Worm (Caenorhabditis elegans) whole organism, late embryonic: ENCODE data around the gene pqn-76.
A peak's percentile ranks its signal among the peaks of the same experiment; 100 is the strongest.

Experiments used
- C38D4.7 ChIP-seq: fragments of 200-800 bp; sonication (Bioruptor generic); optimal IDR thresholded peaks from 2 replicates; lab custom pipeline; 2018; ENCODE audit warnings: mild to moderate bottlenecking, missing genetic modification characterization, moderate library complexity, missing compliant biosample characterization
- K02D7.2 ChIP-seq: sonication (generic microtip); optimal IDR thresholded peaks from 2 replicates; lab custom pipeline; 2017; ENCODE audit warnings: mild to moderate bottlenecking, missing genetic modification characterization, missing compliant biosample characterization
- T23F11.4 ChIP-seq: fragments of 200-800 bp; sonication (Bioruptor generic); optimal IDR thresholded peaks from 2 replicates; lab custom pipeline; 2018; ENCODE audit warnings: mild to moderate bottlenecking, missing genetic modification characterization, missing compliant biosample characterization
- Y22D7AL.16 ChIP-seq: sonication (generic microtip); optimal IDR thresholded peaks from 2 replicates; lab custom pipeline; 2016; ENCODE audit warnings: missing genetic modification characterization, missing compliant biosample characterization
- ahr-1 ChIP-seq: sonication (generic microtip); optimal IDR thresholded peaks from 2 replicates; lab custom pipeline; 2016; ENCODE audit warnings: missing genetic modification characterization, missing compliant biosample characterization
- ama-1 ChIP-seq: fragments of 150-350 bp; optimal IDR thresholded peaks from 2 replicates; lab custom pipeline; 2014
- ceh-18 ChIP-seq: sonication (generic microtip); optimal IDR thresholded peaks from 2 replicates; lab custom pipeline; 2016; ENCODE audit warnings: missing genetic modification characterization, missing compliant biosample characterization
- ceh-22 ChIP-seq: sonication (generic microtip); optimal IDR thresholded peaks from 2 replicates; lab custom pipeline; 2017; ENCODE audit warnings: missing biosample characterization, missing genetic modification characterization
- ceh-31 ChIP-seq: sonication (generic microtip); optimal IDR thresholded peaks from 2 replicates; lab custom pipeline; 2016; ENCODE audit warnings: missing genetic modification characterization, missing compliant biosample characterization
- ceh-48 ChIP-seq: sonication (generic microtip); optimal IDR thresholded peaks from 2 replicates; lab custom pipeline; 2016; ENCODE audit warnings: missing genetic modification characterization, inconsistent platforms, missing compliant biosample characterization
- ceh-9 ChIP-seq: sonication (generic microtip); optimal IDR thresholded peaks from 2 replicates; lab custom pipeline; 2016; ENCODE audit warnings: mild to moderate bottlenecking, missing genetic modification characterization, inconsistent platforms, missing compliant biosample characterization
- che-1 ChIP-seq: sonication (generic microtip); optimal IDR thresholded peaks from 2 replicates; lab custom pipeline; 2016; ENCODE audit warnings: mild to moderate bottlenecking, missing genetic modification characterization, missing compliant biosample characterization
- dmd-4 ChIP-seq: sonication (generic microtip); optimal IDR thresholded peaks from 2 replicates; lab custom pipeline; 2016; ENCODE audit warnings: borderline replicate concordance, missing genetic modification characterization, missing compliant biosample characterization
- elt-2 ChIP-seq: sonication (generic microtip); optimal IDR thresholded peaks from 2 replicates; lab custom pipeline; 2016; ENCODE audit warnings: missing genetic modification reagents, missing genetic modification characterization, missing compliant biosample characterization
- ets-4 ChIP-seq: sonication (generic microtip); optimal IDR thresholded peaks from 2 replicates; lab custom pipeline; 2016; ENCODE audit warnings: missing genetic modification characterization, missing compliant biosample characterization
- fkh-10 ChIP-seq: fragments of 150-350 bp; optimal IDR thresholded peaks from 2 replicates; lab custom pipeline; 2014; ENCODE audit warnings: missing biosample characterization, missing genetic modification reagents, missing genetic modification characterization
- gmeb-2 ChIP-seq: sonication (generic microtip); optimal IDR thresholded peaks from 2 replicates; lab custom pipeline; 2016; ENCODE audit warnings: missing genetic modification characterization, inconsistent platforms, missing compliant biosample characterization
- hlh-13 ChIP-seq: fragments of 200-800 bp; sonication (Bioruptor generic); optimal IDR thresholded peaks from 2 replicates; lab custom pipeline; 2018; ENCODE audit warnings: mild to moderate bottlenecking, missing genetic modification characterization, missing compliant biosample characterization
- hlh-30 ChIP-seq: sonication (generic microtip); optimal IDR thresholded peaks from 2 replicates; lab custom pipeline; 2017; ENCODE audit warnings: antibody characterized with exemption, missing genetic modification characterization, missing compliant biosample characterization; ENCODE audit not compliant: insufficient read depth
- hlh-6 ChIP-seq: sonication (generic microtip); optimal IDR thresholded peaks from 2 replicates; lab custom pipeline; 2016; ENCODE audit warnings: missing genotype, missing genetic modification characterization, missing compliant biosample characterization
- hlh-8 ChIP-seq: sonication (generic microtip); optimal IDR thresholded peaks from 2 replicates; lab custom pipeline; 2016; ENCODE audit warnings: missing genotype, missing genetic modification characterization, missing compliant biosample characterization
- lim-6 ChIP-seq: sonication (generic microtip); optimal IDR thresholded peaks from 2 replicates; lab custom pipeline; 2016; ENCODE audit warnings: missing genetic modification characterization, missing compliant biosample characterization
- lin-11 ChIP-seq: fragments of 200-800 bp; sonication (Bioruptor generic); optimal IDR thresholded peaks from 2 replicates; lab custom pipeline; 2018; ENCODE audit warnings: mild to moderate bottlenecking, missing genetic modification characterization, missing compliant biosample characterization
- nfya-1 ChIP-seq: sonication (generic microtip); optimal IDR thresholded peaks from 2 replicates; lab custom pipeline; 2017; ENCODE audit warnings: missing genetic modification characterization, mild to moderate bottlenecking, missing compliant biosample characterization, antibody characterized with exemption, moderate library complexity
- nhr-232 ChIP-seq: sonication (generic microtip); optimal IDR thresholded peaks from 2 replicates; lab custom pipeline; 2016; ENCODE audit warnings: missing genetic modification characterization, missing compliant biosample characterization
- odd-2 ChIP-seq: sonication (generic microtip); optimal IDR thresholded peaks from 2 replicates; lab custom pipeline; 2017; ENCODE audit warnings: antibody characterized with exemption, mild to moderate bottlenecking, missing genetic modification characterization, missing compliant biosample characterization
- pag-3 ChIP-seq: sonication (generic microtip); optimal IDR thresholded peaks from 2 replicates; lab custom pipeline; 2016; ENCODE audit warnings: missing compliant biosample characterization, missing genetic modification characterization, borderline replicate concordance
- pax-1 ChIP-seq: fragments of 150-350 bp; optimal IDR thresholded peaks from 2 replicates; lab custom pipeline; 2014; ENCODE audit warnings: missing biosample characterization, missing genetic modification characterization
- pha-2 ChIP-seq: sonication (generic microtip); optimal IDR thresholded peaks from 2 replicates; lab custom pipeline; 2017; ENCODE audit warnings: mild to moderate bottlenecking, missing genetic modification characterization, missing compliant biosample characterization
- pha-4 ChIP-seq: fragments of 150-350 bp; optimal IDR thresholded peaks from 2 replicates; lab custom pipeline; 2018; ENCODE audit warnings: missing biosample characterization, missing genetic modification reagents, missing genetic modification characterization
- ref-2 ChIP-seq: sonication (generic microtip); optimal IDR thresholded peaks from 2 replicates; lab custom pipeline; 2016; ENCODE audit warnings: missing genetic modification characterization, missing compliant biosample characterization
- rnt-1 ChIP-seq: sonication (generic microtip); optimal IDR thresholded peaks from 2 replicates; lab custom pipeline; 2016; ENCODE audit warnings: missing genetic modification characterization, missing compliant biosample characterization
- syd-9 ChIP-seq: sonication (generic microtip); optimal IDR thresholded peaks from 2 replicates; lab custom pipeline; 2016; ENCODE audit warnings: mild to moderate bottlenecking, missing genetic modification characterization, moderate library complexity, missing compliant biosample characterization
- tbx-2 ChIP-seq: sonication (generic microtip); optimal IDR thresholded peaks from 2 replicates; lab custom pipeline; 2016; ENCODE audit warnings: missing genetic modification characterization, missing compliant biosample characterization
- ttx-3 ChIP-seq: sonication (generic microtip); optimal IDR thresholded peaks from 2 replicates; lab custom pipeline; 2016; ENCODE audit warnings: missing genetic modification reagents, missing genetic modification characterization, missing compliant biosample characterization
- unc-42 ChIP-seq: sonication (generic microtip); optimal IDR thresholded peaks from 2 replicates; lab custom pipeline; 2016; ENCODE audit warnings: missing genotype, missing genetic modification characterization, missing compliant biosample characterization
- unc-86 ChIP-seq: sonication (generic microtip); optimal IDR thresholded peaks from 2 replicates; lab custom pipeline; 2016; ENCODE audit warnings: missing genetic modification characterization, missing compliant biosample characterization

The pqn-76 gene

ce11 chrIV:15570770-15571169, 8.1 kb upstream of the pqn-76 start (continued):
- TF ChIP-seq C38D4.7 (GFP tag; lab: Kevin White, UChicago) (no peak), ceh-9 (no peak), ceh-48 (tag; lab: Kevin White, UChicago) (peak; percentile 96), lin-11 (tag; lab: Kevin White, UChicago) (no peak), fkh-10 (GFP tag; lab: Kevin White, UChicago) (no peak), T23F11.4 (GFP tag; lab: Kevin White, UChicago) (no peak), pax-1 (peak; percentile 78), hlh-30 (peak; percentile 75)

- TF ChIP-seq C38D4.7 (GFP tag; lab: Kevin White, UChicago) (no peak), unc-42 (tag; lab: Kevin White, UChicago) (no peak), pha-4 (no peak), unc-86 (tag; lab: Kevin White, UChicago) (no peak), pag-3 (no peak), ref-2 (tag; lab: Kevin White, UChicago) (no peak), ahr-1 (tag; lab: Kevin White, UChicago) (no peak), lim-6 (tag; lab: Kevin White, UChicago) (no peak), ceh-22 (tag; lab: Kevin White, UChicago) (no peak), ceh-18 (tag; lab: Kevin White, UChicago) (no peak), ama-1 (lab: Kevin White, UChicago) (no peak)
Measured at ce11 chrIV:15571652-15572051, 7.2 kb upstream of the pqn-76 start.

- TF ChIP-seq ref-2 (tag; lab: Kevin White, UChicago) (no peak), unc-42 (tag; lab: Kevin White, UChicago) (no peak), fkh-10 (GFP tag; lab: Kevin White, UChicago) (no peak), hlh-6 (tag; lab: Kevin White, UChicago) (no peak), rnt-1 (tag; lab: Kevin White, UChicago) (no peak), unc-86 (tag; lab: Kevin White, UChicago) (no peak)
Measured at ce11 chrIV:15572106-15572505, 6.8 kb upstream of the pqn-76 start.

- no peak for TF ChIP-seq Y22D7AL.16
- TF ChIP-seq odd-2 (tag; lab: Kevin White, UChicago): no peak
- peak; percentile 36 for TF ChIP-seq pax-1
- TF ChIP-seq unc-42 (tag; lab: Kevin White, UChicago): peak; percentile 29
- peak; percentile 28 for TF ChIP-seq ceh-31
- TF ChIP-seq nfya-1 (tag; lab: Kevin White, UChicago): peak; percentile 74
- TF ChIP-seq tbx-2: peak; percentile 21
- TF ChIP-seq syd-9: no peak
- TF ChIP-seq hlh-8: peak; percentile 26
- TF ChIP-seq elt-2: peak; percentile 37
Measured at ce11 chrIV:15573863-15574262, 5.0 kb upstream of the pqn-76 start.

- TF ChIP-seq odd-2 (tag; lab: Kevin White, UChicago): no peak
- no peak for TF ChIP-seq hlh-13 (GFP tag; lab: Kevin White, UChicago)
- TF ChIP-seq, all 69 proteins: peak for 0
Measured at ce11 chrIV:15583620-15584019, 4.7 kb downstream of the pqn-76 start, which contains the start of gene Y105C5A.508. Y105C5A.508 (plus strand) TSS chrIV:15583920.

ce11 chrIV:15588879-15589278, 10.0 kb downstream of the pqn-76 start:
- TF ChIP-seq gmeb-2 (tag; lab: Kevin White, UChicago): no peak
- TF ChIP-seq pha-4: no peak
- no peak for TF ChIP-seq ttx-3
- no peak for TF ChIP-seq nhr-232 (tag; lab: Kevin White, UChicago)
- no peak for TF ChIP-seq ets-4
- no peak for TF ChIP-seq che-1 (tag; lab: Kevin White, UChicago)
- no peak for TF ChIP-seq nfya-1 (tag; lab: Kevin White, UChicago)
- TF ChIP-seq elt-2: no peak
- TF ChIP-seq ama-1 (lab: Kevin White, UChicago): no peak
- no peak for TF ChIP-seq K02D7.2 (tag; lab: Kevin White, UChicago)
- no peak for TF ChIP-seq dmd-4 (tag; lab: Kevin White, UChicago)
- TF ChIP-seq pha-2 (tag; lab: Kevin White, UChicago): no peak
